Fruit fly (Drosophila melanogaster): Measurements from ENCODE around the gene CG31797.

CG31797 gene

dm6 chr2L:19262140-19262539 lies at the start of gene CG31797:
Gene CG31797, minus strand, starts transcription at chr2L:19262240.
- TF ChIP-seq noc (tag; optimal IDR thresholded peaks at IDR 0.05): no peak

- TF ChIP-seq noc (tag; optimal IDR thresholded peaks at IDR 0.05): no peak
Observed at dm6 chr2L:19307641-19308040, 45.6 kb upstream of the CG31797 start.

- no peak for TF ChIP-seq noc (tag; optimal IDR thresholded peaks at IDR 0.05)
Observed at dm6 chr2L:19299833-19300305, 37.8 kb upstream of the CG31797 start, which contains the start of the genes CG17564 and CG10750. Gene CG17564, minus strand, starts transcription at chr2L:19299933. Gene CG10750, plus strand, starts transcription at chr2L:19300255.

dm6 chr2L:19296765-19297164 lies 34.7 kb upstream of the CG31797 start:
- no peak for TF ChIP-seq noc (tag; optimal IDR thresholded peaks at IDR 0.05)

dm6 chr2L:19285507-19285906 lies 23.5 kb upstream of the CG31797 start:
- no peak for TF ChIP-seq noc (tag; optimal IDR thresholded peaks at IDR 0.05)

- TF ChIP-seq noc (tag; optimal IDR thresholded peaks at IDR 0.05): no peak
Observed at dm6 chr2L:19270686-19271085, 8.6 kb upstream of the CG31797 start.

- no peak for TF ChIP-seq noc (tag; optimal IDR thresholded peaks at IDR 0.05)
Observed at dm6 chr2L:19263516-19263915, 1.5 kb upstream of the CG31797 start.

dm6 chr2L:19254079-19254478 lies 8.0 kb downstream of the CG31797 start:
- no peak for TF ChIP-seq noc (tag; optimal IDR thresholded peaks at IDR 0.05)

- no peak for TF ChIP-seq noc (tag; optimal IDR thresholded peaks at IDR 0.05)
Observed at dm6 chr2L:19252410-19252809, 9.6 kb downstream of the CG31797 start.

dm6 chr2L:19247245-19247644 lies 14.8 kb downstream of the CG31797 start:
- no peak for TF ChIP-seq noc (tag; optimal IDR thresholded peaks at IDR 0.05)

dm6 chr2L:19245655-19246255 lies 16.3 kb downstream of the CG31797 start:
- TF ChIP-seq noc (tag; optimal IDR thresholded peaks at IDR 0.05): no peak

dm6 chr2L:19238669-19239068 lies 23.4 kb downstream of the CG31797 start:
- no peak for TF ChIP-seq noc (tag; optimal IDR thresholded peaks at IDR 0.05)

dm6 chr2L:19235648-19236297 lies 26.3 kb downstream of the CG31797 start:
- no peak for TF ChIP-seq noc (tag; optimal IDR thresholded peaks at IDR 0.05)

dm6 chr2L:19235120-19235519 lies 26.9 kb downstream of the CG31797 start:
- TF ChIP-seq noc (tag; optimal IDR thresholded peaks at IDR 0.05): no peak

dm6 chr2L:19233300-19233699 lies 28.7 kb downstream of the CG31797 start:
- TF ChIP-seq noc (tag; optimal IDR thresholded peaks at IDR 0.05): no peak

- no peak for TF ChIP-seq noc (tag; optimal IDR thresholded peaks at IDR 0.05)
Observed at dm6 chr2L:19230518-19230917, 31.5 kb downstream of the CG31797 start.

dm6 chr2L:19229059-19229458 lies 33.0 kb downstream of the CG31797 start:
- TF ChIP-seq noc (tag; optimal IDR thresholded peaks at IDR 0.05): no peak
